Worm (Caenorhabditis elegans) whole organism, early embryonic: ENCODE data around the gene snrp-3.

ENCODE experiments used
- B0310.2 ChIP-seq: sonication (generic microtip); optimal IDR thresholded peaks from 2 replicates; lab custom pipeline; 2016; ENCODE audit warnings: mild to moderate bottlenecking, missing genetic modification characterization, missing compliant biosample characterization
- F13C5.2 ChIP-seq: sonication (generic microtip); optimal IDR thresholded peaks from 2 replicates; lab custom pipeline; 2017; ENCODE audit warnings: mild to moderate bottlenecking, missing genetic modification characterization, inconsistent platforms, missing compliant biosample characterization
- aly-1 ChIP-seq: sonication (generic microtip); optimal IDR thresholded peaks from 2 replicates; lab custom pipeline; 2016; ENCODE audit warnings: missing genetic modification characterization, missing compliant biosample characterization
- ama-1 ChIP-seq: fragments of 150-350 bp; optimal IDR thresholded peaks from 2 replicates; lab custom pipeline; 2014
- ceh-13 ChIP-seq: fragments of 200-800 bp; sonication (Bioruptor generic); optimal IDR thresholded peaks from 2 replicates; lab custom pipeline; 2018; ENCODE audit warnings: mild to moderate bottlenecking, missing genetic modification characterization, missing compliant biosample characterization
- ceh-36 ChIP-seq: sonication (generic microtip); optimal IDR thresholded peaks from 2 replicates; lab custom pipeline; 2016; ENCODE audit warnings: missing genetic modification characterization, inconsistent platforms, missing compliant biosample characterization
- ets-7 ChIP-seq: sonication (generic microtip); optimal IDR thresholded peaks from 2 replicates; lab custom pipeline; 2016; ENCODE audit warnings: missing genotype, missing genetic modification characterization, missing compliant biosample characterization
- flt-1 ChIP-seq: fragments of 200-800 bp; sonication (Bioruptor generic); IDR thresholded peaks from 2 replicates; pipeline ENCODE4 v1.3.6; 2022; ENCODE audit warnings: missing genetic modification characterization, missing compliant biosample characterization
- hmbx-1 ChIP-seq: sonication (generic microtip); optimal IDR thresholded peaks from 2 replicates; lab custom pipeline; 2016; ENCODE audit warnings: mild to moderate bottlenecking, missing genetic modification characterization, missing compliant biosample characterization
- hmg-4 ChIP-seq: fragments of 200-800 bp; sonication (Bioruptor generic); optimal IDR thresholded peaks from 2 replicates; lab custom pipeline; 2018; ENCODE audit warnings: mild to moderate bottlenecking, missing genetic modification characterization, missing compliant biosample characterization
- hnd-1 ChIP-seq: sonication (generic microtip); optimal IDR thresholded peaks from 2 replicates; lab custom pipeline; 2016; ENCODE audit warnings: missing genetic modification characterization, missing compliant biosample characterization
- pes-1 ChIP-seq: fragments of 200-800 bp; sonication (Bioruptor generic); IDR thresholded peaks from 2 replicates; pipeline ENCODE4 v1.3.6; 2022; ENCODE audit warnings: missing genetic modification reagents, missing genetic modification characterization, missing compliant biosample characterization
- scrt-1 ChIP-seq: fragments of 200-800 bp; sonication (Bioruptor generic); IDR thresholded peaks from 2 replicates; pipeline ENCODE4 v1.3.6; 2022; ENCODE audit warnings: missing genetic modification characterization, missing compliant biosample characterization
- sea-1 ChIP-seq: fragments of 200-800 bp; sonication (Bioruptor generic); conservative IDR thresholded peaks from 2 replicates; pipeline ENCODE4 v1.3.6; 2022; ENCODE audit warnings: missing genetic modification characterization, missing compliant biosample characterization
- tbx-11 ChIP-seq: fragments of 200-800 bp; sonication (Bioruptor generic); IDR thresholded peaks from 2 replicates; pipeline ENCODE4 v1.3.6; 2022; ENCODE audit warnings: missing genetic modification characterization, missing compliant biosample characterization
- tbx-37 ChIP-seq: fragments of 200-800 bp; sonication (Bioruptor generic); conservative IDR thresholded peaks from 2 replicates; pipeline ENCODE4 v1.3.6; 2022; ENCODE audit warnings: missing genetic modification reagents, missing genetic modification characterization, missing compliant biosample characterization
- tra-4 ChIP-seq: sonication (generic microtip); optimal IDR thresholded peaks from 2 replicates; lab custom pipeline; 2017; ENCODE audit warnings: missing genetic modification characterization, missing compliant biosample characterization

The snrp-3 gene

ce11 chrIV:8686966-8687365 is 644 bp downstream of the snrp-3 start:
- no peak for TF ChIP-seq tra-4
- no peak for TF ChIP-seq tbx-11
- TF ChIP-seq tbx-37 (GFP tag; lab: Robert Waterston, UW) = no peak
- no peak for TF ChIP-seq ceh-13 (GFP tag; lab: Kevin White, UChicago)
- no peak for TF ChIP-seq flt-1 (GFP tag; lab: Robert Waterston, UW)

DNA sequence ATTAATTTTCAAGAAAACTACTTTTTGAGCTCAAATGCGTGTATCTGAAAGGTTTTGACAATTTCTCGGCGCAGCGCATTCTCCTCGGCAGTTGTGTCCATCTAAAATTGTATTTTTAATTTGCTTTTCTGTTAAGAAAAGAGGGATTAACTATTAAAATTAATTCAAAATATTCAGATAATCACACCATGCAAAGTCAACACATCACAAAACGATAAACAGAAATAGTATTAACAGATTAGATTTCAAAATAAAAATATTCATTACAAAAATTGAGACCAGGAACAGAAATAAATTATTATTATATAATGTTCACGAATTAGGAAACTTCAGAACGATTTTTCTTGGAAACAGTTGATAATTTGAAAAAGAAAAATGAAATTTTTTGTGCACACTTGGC is 1.1 kb downstream of the snrp-3 start, which contains the start of gene pole-2:
TSS of gene pole-2 (minus strand) at position 101 of the 400 bp plus-strand sequence.
- no peak for TF ChIP-seq tbx-37 (GFP tag; lab: Robert Waterston, UW)
- no peak for TF ChIP-seq B0310.2
- no peak for TF ChIP-seq F13C5.2 (tag; lab: Kevin White, UChicago)
- no peak for TF ChIP-seq tra-4

DNA sequence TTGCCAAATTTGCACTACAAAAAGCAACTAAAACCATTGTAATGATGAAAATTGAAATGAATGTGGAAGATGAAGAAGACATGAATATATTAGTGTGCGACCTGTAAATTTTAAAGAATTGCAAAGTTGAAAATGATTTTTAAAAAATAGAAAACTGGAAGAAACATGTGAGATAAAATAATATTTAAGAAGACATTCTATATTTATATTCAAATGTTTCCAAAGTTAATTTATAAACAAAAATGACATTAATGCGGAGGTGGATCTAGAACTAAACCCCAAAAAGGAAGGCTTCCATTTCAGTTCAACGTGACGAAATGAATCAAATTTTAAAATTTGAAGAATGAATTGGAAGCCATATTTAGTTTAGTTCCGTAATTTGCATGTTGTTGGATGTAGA is 8.4 kb downstream of the snrp-3 start, which contains the start of gene nlp-60:
TSS of gene nlp-60 (minus strand) at position 101 of the 400 bp plus-strand sequence.
- TF ChIP-seq ceh-13 (GFP tag; lab: Kevin White, UChicago) (no peak), ceh-36 (tag; lab: Kevin White, UChicago) (no peak), aly-1 (tag; lab: Kevin White, UChicago) (no peak), tbx-37 (GFP tag; lab: Robert Waterston, UW) (no peak), sea-1 (GFP tag; lab: Robert Waterston, UW) (no peak), F13C5.2 (tag; lab: Kevin White, UChicago) (no peak), flt-1 (GFP tag; lab: Robert Waterston, UW) (no peak), ets-7 (no peak), ama-1 (lab: Kevin White, UChicago) (no peak), hnd-1 (tag; lab: Kevin White, UChicago) (no peak), tra-4 (no peak), pes-1 (GFP tag; lab: Robert Waterston, UW) (no peak), hmbx-1 (tag; lab: Kevin White, UChicago) (no peak), hmg-4 (GFP tag; lab: Kevin White, UChicago) (no peak), B0310.2 (no peak)

DNA sequence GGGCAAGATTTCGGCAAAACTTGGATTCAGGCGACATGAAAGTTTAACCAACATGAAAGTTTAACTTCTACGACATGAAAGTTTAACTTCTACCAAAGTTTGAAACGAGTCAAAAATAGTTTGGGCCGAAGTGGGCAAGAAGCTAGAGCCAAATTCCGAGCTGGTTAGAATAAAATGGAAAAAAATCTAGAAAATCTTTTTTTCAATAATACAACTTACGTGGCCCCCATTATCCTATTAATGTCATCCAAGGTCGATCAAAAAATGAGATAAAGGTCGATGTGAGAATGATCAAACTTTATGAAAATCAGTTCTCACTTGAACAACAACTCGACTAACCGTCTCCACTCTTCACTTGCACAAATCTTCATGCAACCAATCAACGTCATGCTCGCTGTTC is 10.3 kb downstream of the snrp-3 start, which contains the start of gene F08B4.8:
TSS of gene F08B4.8 (plus strand) at position 301 of the 400 bp plus-strand sequence.
- TF ChIP-seq hnd-1 (tag; lab: Kevin White, UChicago) (no peak), tbx-37 (GFP tag; lab: Robert Waterston, UW) (no peak), ama-1 (lab: Kevin White, UChicago) (no peak), flt-1 (GFP tag; lab: Robert Waterston, UW) (no peak), aly-1 (tag; lab: Kevin White, UChicago) (no peak), B0310.2 (no peak), F13C5.2 (tag; lab: Kevin White, UChicago) (no peak), tra-4 (no peak), ets-7 (no peak), sea-1 (GFP tag; lab: Robert Waterston, UW) (no peak), hmbx-1 (tag; lab: Kevin White, UChicago) (no peak), tbx-11 (no peak), ceh-13 (GFP tag; lab: Kevin White, UChicago) (no peak), ceh-36 (tag; lab: Kevin White, UChicago) (no peak), scrt-1 (GFP tag; lab: Robert Waterston, UW) (no peak), pes-1 (GFP tag; lab: Robert Waterston, UW) (no peak)

DNA sequence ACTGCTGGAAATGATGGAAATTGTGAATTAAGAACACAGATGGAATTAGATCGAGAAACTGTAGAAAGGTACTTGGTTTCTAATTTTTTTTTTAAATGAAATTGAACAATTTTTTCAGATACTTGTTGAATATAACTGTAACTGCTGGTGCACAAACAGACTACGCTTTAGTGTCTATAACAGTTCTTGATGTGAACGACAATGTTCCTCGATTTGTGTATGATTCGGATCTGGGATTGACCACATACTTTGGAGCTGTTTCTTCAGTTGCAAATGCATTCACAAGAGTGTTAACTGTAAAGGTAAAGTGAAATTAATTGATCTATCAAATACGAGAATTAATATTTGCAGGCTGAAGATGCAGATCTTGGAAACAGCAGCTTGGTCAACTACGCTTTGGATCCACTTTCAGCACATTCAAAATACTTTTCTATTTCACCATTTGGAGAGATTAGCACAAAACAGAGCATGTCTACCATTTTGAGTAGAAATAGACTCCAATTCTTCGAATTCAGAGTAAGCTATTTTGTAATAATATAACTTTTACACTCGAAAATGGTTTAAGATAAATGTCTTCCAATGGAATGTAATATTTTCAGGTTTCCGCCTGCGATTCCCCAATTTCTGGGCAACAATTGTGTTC is 13.8 kb downstream of the snrp-3 start:
- TF ChIP-seq ama-1 (lab: Kevin White, UChicago) (no peak), hmbx-1 (tag; lab: Kevin White, UChicago) (no peak), aly-1 (tag; lab: Kevin White, UChicago) (no peak), pes-1 (GFP tag; lab: Robert Waterston, UW) (no peak), B0310.2 (no peak), ceh-13 (GFP tag; lab: Kevin White, UChicago) (no peak), hnd-1 (tag; lab: Kevin White, UChicago) (no peak), sea-1 (GFP tag; lab: Robert Waterston, UW) (no peak), tra-4 (no peak), scrt-1 (GFP tag; lab: Robert Waterston, UW) (no peak), tbx-37 (GFP tag; lab: Robert Waterston, UW) (no peak), hmg-4 (GFP tag; lab: Kevin White, UChicago) (no peak), F13C5.2 (tag; lab: Kevin White, UChicago) (no peak), ets-7 (no peak), ceh-36 (tag; lab: Kevin White, UChicago) (no peak), tbx-11 (no peak), flt-1 (GFP tag; lab: Robert Waterston, UW) (no peak)

DNA sequence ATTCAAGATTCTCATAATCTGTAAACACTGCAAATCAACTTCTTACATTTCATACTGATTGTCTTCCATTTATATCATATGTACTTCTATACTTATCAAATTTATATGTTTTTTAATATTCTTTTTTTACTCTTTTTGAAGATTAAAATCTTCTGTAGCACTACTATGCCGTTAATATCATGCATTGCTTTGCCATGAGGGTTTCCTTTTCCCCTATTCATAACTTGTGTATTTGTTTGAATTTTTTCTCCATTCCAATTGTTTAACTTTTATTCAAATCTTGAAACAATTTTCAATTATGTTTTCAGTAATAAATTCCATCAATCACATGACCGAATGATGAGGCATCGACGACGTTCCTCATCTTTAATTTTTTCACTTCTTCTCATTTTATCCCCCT is 19.0 kb downstream of the snrp-3 start, which contains the start of gene cdh-5:
TSS of gene cdh-5 (plus strand) at position 301 of the 400 bp plus-strand sequence.
- TF ChIP-seq ceh-36 (tag; lab: Kevin White, UChicago) (no peak), hmg-4 (GFP tag; lab: Kevin White, UChicago) (no peak), flt-1 (GFP tag; lab: Robert Waterston, UW) (no peak), hmbx-1 (tag; lab: Kevin White, UChicago) (no peak), ets-7 (no peak), aly-1 (tag; lab: Kevin White, UChicago) (no peak), sea-1 (GFP tag; lab: Robert Waterston, UW) (no peak), ama-1 (lab: Kevin White, UChicago) (no peak), hnd-1 (tag; lab: Kevin White, UChicago) (no peak), tbx-37 (GFP tag; lab: Robert Waterston, UW) (no peak), tbx-11 (no peak), ceh-13 (GFP tag; lab: Kevin White, UChicago) (no peak)

ce11 chrIV:8665778-8666177 is 21.8 kb downstream of the snrp-3 start:
- TF ChIP-seq ama-1 (lab: Kevin White, UChicago) (no peak), tbx-11 (no peak), B0310.2 (no peak), ets-7 (no peak), pes-1 (GFP tag; lab: Robert Waterston, UW) (no peak), ceh-13 (GFP tag; lab: Kevin White, UChicago) (no peak), hnd-1 (tag; lab: Kevin White, UChicago) (no peak), scrt-1 (GFP tag; lab: Robert Waterston, UW) (no peak), sea-1 (GFP tag; lab: Robert Waterston, UW) (no peak), tra-4 (no peak), ceh-36 (tag; lab: Kevin White, UChicago) (no peak), hmbx-1 (tag; lab: Kevin White, UChicago) (no peak), F13C5.2 (tag; lab: Kevin White, UChicago) (no peak), flt-1 (GFP tag; lab: Robert Waterston, UW) (no peak), hmg-4 (GFP tag; lab: Kevin White, UChicago) (no peak), tbx-37 (GFP tag; lab: Robert Waterston, UW) (no peak), aly-1 (tag; lab: Kevin White, UChicago) (no peak)
